Fruit fly (Drosophila melanogaster): ENCODE results near the gene pip.

The pip gene

DNA sequence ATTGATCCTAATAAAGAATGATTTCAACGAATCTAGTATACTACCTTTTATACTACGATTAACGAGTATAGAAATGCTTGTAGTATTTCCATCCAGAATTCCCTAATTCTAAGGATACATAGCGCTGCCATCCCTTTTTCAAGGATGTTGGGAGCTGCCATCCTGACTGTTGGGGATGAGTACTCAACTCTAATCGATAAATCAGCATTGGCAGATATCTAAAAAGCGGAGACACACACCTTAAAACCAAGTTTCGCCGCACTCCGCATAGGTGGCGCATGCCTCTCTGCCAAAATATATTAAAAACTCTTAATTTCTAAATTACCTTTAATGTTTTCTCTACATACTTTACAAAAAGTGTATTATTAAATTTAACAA is 43.2 kb downstream of the pip start, which contains the start of gene fal (continued):
- peak; percentile 9; the same call in 1 of the 4 replicates for TF ChIP-seq Gug (GFP tag; IDR thresholded peaks at IDR 0.05)
- TF ChIP-seq gem (tag; optimal IDR thresholded peaks at IDR 0.05) = no peak
- TF ChIP-seq GATAe (GFP tag; conservative IDR thresholded peaks at IDR 0.05) = no peak
- no peak for TF ChIP-seq CG7556 (GFP tag; optimal IDR thresholded peaks at IDR 0.05)
- TF ChIP-seq br (optimal IDR thresholded peaks at IDR 0.05) = no peak
- TF ChIP-seq pita (GFP tag; optimal IDR thresholded peaks at IDR 0.05) = peak; percentile 78
- no peak for TF ChIP-seq her (GFP tag; optimal IDR thresholded peaks at IDR 0.05)
- TF ChIP-seq CG4730 (GFP tag; IDR thresholded peaks at IDR 0.05) = peak; percentile 33; the same call in 1 of the 2 replicates
- no peak for TF ChIP-seq cas (GFP tag; IDR thresholded peaks at IDR 0.05)
- no peak for TF ChIP-seq CG30431 (GFP tag; optimal IDR thresholded peaks at IDR 0.05)
- TF ChIP-seq CG30403 (GFP tag; optimal IDR thresholded peaks at IDR 0.05) = peak; percentile 41
- no peak for TF ChIP-seq TFAM (GFP tag; optimal IDR thresholded peaks at IDR 0.05)
- peak; percentile 11 for TF ChIP-seq Max (GFP tag; optimal IDR thresholded peaks at IDR 0.05)
- TF ChIP-seq CG12299 (tag; optimal IDR thresholded peaks at IDR 0.05) = no peak
- no peak for TF ChIP-seq ttk (GFP tag; IDR thresholded peaks at IDR 0.05)
- TF ChIP-seq Lpt (GFP tag; optimal IDR thresholded peaks at IDR 0.05) = no peak
- TF ChIP-seq CG8765 (GFP tag; IDR thresholded peaks at IDR 0.05) = peak; percentile 46; the same call in 1 of the 2 replicates
- no peak for TF ChIP-seq HmgZ (tag; optimal IDR thresholded peaks at IDR 0.05)
- no peak for TF ChIP-seq rib (GFP tag; IDR thresholded peaks at IDR 0.05)
- TF ChIP-seq ham (GFP tag; IDR thresholded peaks at IDR 0.05) = no peak
- TF ChIP-seq Ptx1 (GFP tag; IDR thresholded peaks at IDR 0.05) = peak; percentile 28; the same call in 1 of the 2 replicates
- TF ChIP-seq CG5245 (GFP tag; optimal IDR thresholded peaks at IDR 0.05) = no peak
- no peak for TF ChIP-seq dm (GFP tag; optimal IDR thresholded peaks at IDR 0.05)
- TF ChIP-seq CG12104 (GFP tag; optimal IDR thresholded peaks at IDR 0.05) = no peak
- TF ChIP-seq knrl (GFP tag; IDR thresholded peaks at IDR 0.05; ENCODE audit: partially characterized antibody) = peak; percentile 62
- TF ChIP-seq Spps (tag; optimal IDR thresholded peaks at IDR 0.05) = no peak
- TF ChIP-seq stwl (tag; optimal IDR thresholded peaks at IDR 0.05) = peak; percentile 82
- no peak for TF ChIP-seq Fer2 (tag; optimal IDR thresholded peaks at IDR 0.05)
- TF ChIP-seq pfk (GFP tag; optimal IDR thresholded peaks at IDR 0.05) = no peak
- TF ChIP-seq toy (GFP tag; IDR thresholded peaks at IDR 0.05) = no peak
- no peak for TF ChIP-seq Neu2 (GFP tag; optimal IDR thresholded peaks at IDR 0.05; ENCODE audit: borderline replicate concordance)
- TF ChIP-seq bigmax (GFP tag; optimal IDR thresholded peaks at IDR 0.05) = no peak
- no peak for TF ChIP-seq CG7987 (GFP tag; optimal IDR thresholded peaks at IDR 0.05)
- TF ChIP-seq zfh2 (GFP tag; optimal IDR thresholded peaks at IDR 0.05) = peak; percentile 28
- TF ChIP-seq org-1 (GFP tag; optimal IDR thresholded peaks at IDR 0.05) = no peak
- no peak for TF ChIP-seq CG16815 (GFP tag; optimal IDR thresholded peaks at IDR 0.05)
- TF ChIP-seq Doc2 (GFP tag; IDR thresholded peaks at IDR 0.05) = no peak
- peak; percentile 66; the same call in 2 of the 3 replicates for TF ChIP-seq Opbp (GFP tag; IDR thresholded peaks at IDR 0.05; ENCODE audit: partially characterized antibody)
- no peak for TF ChIP-seq CkIIα-i1 (GFP tag; IDR thresholded peaks at IDR 0.05)
- TF ChIP-seq Ssrp (tag; optimal IDR thresholded peaks at IDR 0.05) = no peak
- TF ChIP-seq Sry-δ (GFP tag; optimal IDR thresholded peaks at IDR 0.05) = peak; percentile 90
- no peak for TF ChIP-seq CrebB (tag; optimal IDR thresholded peaks at IDR 0.05)
- TF ChIP-seq tap (tag; optimal IDR thresholded peaks at IDR 0.05) = no peak
- TF ChIP-seq CG10565 (GFP tag; optimal IDR thresholded peaks at IDR 0.05) = no peak
- TF ChIP-seq CG32767 (GFP tag; IDR thresholded peaks at IDR 0.05) = no peak
- no peak for TF ChIP-seq CG11093 (GFP tag; IDR thresholded peaks at IDR 0.05)
- no peak for TF ChIP-seq CG9437 (GFP tag; optimal IDR thresholded peaks at IDR 0.05)
- no peak for TF ChIP-seq CG16863 (GFP tag; optimal IDR thresholded peaks at IDR 0.05)
- no peak for TF ChIP-seq chm (GFP tag; IDR thresholded peaks at IDR 0.05)
- TF ChIP-seq Asciz (GFP tag; optimal IDR thresholded peaks at IDR 0.05) = no peak
- TF ChIP-seq ssp (GFP tag; IDR thresholded peaks at IDR 0.05) = peak; percentile 34
- no peak for TF ChIP-seq Blimp-1 (GFP tag; optimal IDR thresholded peaks at IDR 0.05)
- no peak for TF ChIP-seq oc (tag; optimal IDR thresholded peaks at IDR 0.05)
